Worm (Caenorhabditis elegans): ENCODE results near the gene C09H10.9.

C09H10.9 gene

ce11 chrII:11096233-11096632 lies 8.0 kb upstream of the C09H10.9 start, which contains the start of gene nbs-1 (continued):
- TF ChIP-seq ama-1 (optimal IDR thresholded peaks at IDR 0.05): no peak
- peak; percentile 7 to 60 for TF ChIP-seq ama-1 (GFP tag; optimal IDR thresholded peaks at IDR 0.05)
- TF ChIP-seq F57C9.4 (tag; optimal IDR thresholded peaks at IDR 0.05): no peak
- TF ChIP-seq madf-3 (GFP tag; IDR thresholded peaks at IDR 0.05): peak; percentile 49; the same call in 1 of the 2 replicates
- TF ChIP-seq rpc-1 (optimal IDR thresholded peaks at IDR 0.05): no peak
- TF ChIP-seq rpc-1 (tag; optimal IDR thresholded peaks at IDR 0.05): no peak
- TF ChIP-seq ets-4 (GFP tag; optimal IDR thresholded peaks at IDR 0.05): no peak
- peak; percentile 65; the same call in 1 of the 2 replicates for TF ChIP-seq Y53G8AR.9 (GFP tag; conservative IDR thresholded peaks at IDR 0.05)
- no peak for TF ChIP-seq nhr-27 (tag; optimal IDR thresholded peaks at IDR 0.05)
- TF ChIP-seq F23B12.7 (tag; optimal IDR thresholded peaks at IDR 0.05; ENCODE audit: insufficient read depth): no peak
- no peak for TF ChIP-seq ceh-79 (tag; optimal IDR thresholded peaks at IDR 0.05)
- peak; percentile 38 for TF ChIP-seq xnd-1 (tag; optimal IDR thresholded peaks at IDR 0.05)
- no peak for TF ChIP-seq tbx-9 (tag; optimal IDR thresholded peaks at IDR 0.05; ENCODE audit: borderline replicate concordance)
- no peak for TF ChIP-seq F49E8.2 (tag; optimal IDR thresholded peaks at IDR 0.05; ENCODE audit: insufficient read depth)
- TF ChIP-seq egrh-3 (GFP tag; IDR thresholded peaks at IDR 0.05): no peak
- 0 out of 2 replicates have a peak, but pooled peaks have one; percentile 57 for TF ChIP-seq lin-26 (GFP tag; IDR thresholded peaks at IDR 0.05)
- peak; percentile 75 for TF ChIP-seq ekl-4 (GFP tag; IDR thresholded peaks at IDR 0.05)
- peak; percentile 39 for TF ChIP-seq lsl-1 (GFP tag; optimal IDR thresholded peaks at IDR 0.05)
- peak; percentile 60 for TF ChIP-seq rcor-1 (GFP tag; IDR thresholded peaks at IDR 0.05)
- no peak for TF ChIP-seq unc-130 (GFP tag; optimal IDR thresholded peaks at IDR 0.05)
- TF ChIP-seq attf-6 (GFP tag; IDR thresholded peaks at IDR 0.05): peak; percentile 59; the same call in 1 of the 2 replicates
- TF ChIP-seq madf-6 (GFP tag; IDR thresholded peaks at IDR 0.05): peak; percentile 59
- TF ChIP-seq zim-3 (tag; optimal IDR thresholded peaks at IDR 0.05): no peak
- TF ChIP-seq ztf-22 (GFP tag; optimal IDR thresholded peaks at IDR 0.05): no peak
- TF ChIP-seq hlh-12 (tag; optimal IDR thresholded peaks at IDR 0.05): no peak
- TF ChIP-seq dpff-1 (tag; optimal IDR thresholded peaks at IDR 0.05): no peak
- TF ChIP-seq fkh-3 (tag; optimal IDR thresholded peaks at IDR 0.05): peak; percentile 16
- TF ChIP-seq repo-1 (tag; optimal IDR thresholded peaks at IDR 0.05): no peak
- TF ChIP-seq F10E7.11 (tag; optimal IDR thresholded peaks at IDR 0.05): no peak
- TF ChIP-seq ztf-18 (tag; optimal IDR thresholded peaks at IDR 0.05): peak; percentile 18
- TF ChIP-seq F33H1.4 (GFP tag; IDR thresholded peaks at IDR 0.05): peak; percentile 45
- TF ChIP-seq F57A8.1 (GFP tag; optimal IDR thresholded peaks at IDR 0.05): peak; percentile 21
- TF ChIP-seq nfyb-1 (GFP tag; IDR thresholded peaks at IDR 0.05): no peak
- TF ChIP-seq hsf-1 (GFP tag; IDR thresholded peaks at IDR 0.05): peak; percentile 73
- 0 out of 2 replicates have a peak, but pooled peaks have one; percentile 14 for TF ChIP-seq hmg-1.2 (GFP tag; IDR thresholded peaks at IDR 0.05)
- no peak for TF ChIP-seq tbp1 (GFP tag; optimal IDR thresholded peaks at IDR 0.05)
- no peak for TF ChIP-seq ceh-27 (GFP tag; optimal IDR thresholded peaks at IDR 0.05)
- TF ChIP-seq hmg-20 (GFP tag; IDR thresholded peaks at IDR 0.05): no peak
- TF ChIP-seq cebp-2 (GFP tag; IDR thresholded peaks at IDR 0.05): no peak
- no peak for TF ChIP-seq nhr-179 (tag; optimal IDR thresholded peaks at IDR 0.05)
- no peak for TF ChIP-seq snpc-1.3 (tag; optimal IDR thresholded peaks at IDR 0.05; ENCODE audit: insufficient read depth)
